Fruit fly (Drosophila melanogaster) whole organism, embryonic: Measurements from ENCODE around the gene Actn.
A peak's percentile ranks its signal among the peaks of the same experiment; 100 is the strongest.

ENCODE experiments used
- Atf-2 ChIP-seq: fragments of 200-800 bp; sonication (Bioruptor generic); optimal IDR thresholded peaks from 2 replicates; lab custom pipeline; 2016; ENCODE audit warnings: missing biosample characterization, missing genetic modification characterization
- Awh ChIP-seq: fragments of 200-800 bp; sonication (Bioruptor generic); IDR thresholded peaks from 2 replicates; pipeline ENCODE4, ENCODE4 v1.3.6; 2022; ENCODE audit warnings: missing biosample characterization, missing genetic modification characterization
- CG11247 ChIP-seq: fragments of 200-800 bp; sonication (Bioruptor generic); IDR thresholded peaks from 2 replicates; pipeline ENCODE4 v1.3.6; 2022; ENCODE audit warnings: missing biosample characterization, missing genetic modification characterization
- CG11695 ChIP-seq: fragments of 200-800 bp; sonication (Bioruptor generic); IDR thresholded peaks from 3 replicates; pipeline ENCODE4 v1.3.6; 2022; ENCODE audit warnings: missing biosample characterization, missing genetic modification characterization
- CG15011 ChIP-seq: fragments of 200-800 bp; sonication (Bioruptor generic); optimal IDR thresholded peaks from 3 replicates; lab custom pipeline; 2018; ENCODE audit warnings: missing biosample characterization, mild to moderate bottlenecking, missing genetic modification characterization
- CG15073 ChIP-seq: fragments of 200-800 bp; sonication (Bioruptor generic); optimal IDR thresholded peaks from 2 replicates; lab custom pipeline; 2016; ENCODE audit warnings: missing biosample characterization, missing genetic modification characterization
- CG15601 ChIP-seq: fragments of 200-800 bp; sonication (Bioruptor generic); optimal IDR thresholded peaks from 3 replicates; lab custom pipeline; 2019; ENCODE audit warnings: missing biosample characterization, mild to moderate bottlenecking, missing genetic modification characterization, moderate library complexity
- CG16863 ChIP-seq: fragments of 200-800 bp; sonication (Bioruptor generic); optimal IDR thresholded peaks from 3 replicates; lab custom pipeline; 2016; ENCODE audit warnings: missing biosample characterization, missing genetic modification characterization
- CG1832 ChIP-seq: fragments of 200-800 bp; sonication (Bioruptor generic); optimal IDR thresholded peaks from 2 replicates; lab custom pipeline; 2017; ENCODE audit warnings: missing biosample characterization, mild to moderate bottlenecking, missing genetic modification characterization, inconsistent platforms
- CG2129 ChIP-seq: fragments of 200-800 bp; sonication (Bioruptor generic); IDR thresholded peaks from 2 replicates; pipeline ENCODE4 v1.3.6; 2022; ENCODE audit warnings: missing biosample characterization, missing genetic modification characterization; ENCODE audit not compliant: partially characterized antibody
- CG2889 ChIP-seq: fragments of 200-800 bp; sonication (Bioruptor generic); IDR thresholded peaks from 3 replicates; pipeline ENCODE4 v1.3.6; 2022; ENCODE audit warnings: missing biosample characterization, missing genetic modification characterization
- CG31388 ChIP-seq: fragments of 200-800 bp; sonication (Bioruptor generic); optimal IDR thresholded peaks from 2 replicates; lab custom pipeline; 2016; ENCODE audit warnings: missing biosample characterization, missing genetic modification characterization
- CG32767 ChIP-seq: fragments of 200-800 bp; sonication (Bioruptor generic); IDR thresholded peaks from 2 replicates; pipeline ENCODE4 v1.3.6; 2022; ENCODE audit warnings: missing biosample characterization, missing genetic modification characterization
- CG4360 ChIP-seq: fragments of 200-800 bp; sonication (Bioruptor generic); IDR thresholded peaks from 2 replicates; pipeline ENCODE4 v1.3.6; 2022; ENCODE audit warnings: missing biosample characterization, missing genetic modification characterization
- CG4820 ChIP-seq: fragments of 200-800 bp; sonication (Bioruptor generic); optimal IDR thresholded peaks from 3 replicates; lab custom pipeline; 2016; ENCODE audit warnings: missing biosample characterization, missing genetic modification characterization
- CG5245 ChIP-seq: fragments of 200-800 bp; sonication (Bioruptor generic); optimal IDR thresholded peaks from 3 replicates; lab custom pipeline; 2016; ENCODE audit warnings: missing biosample characterization, missing genetic modification characterization
- CG6254 ChIP-seq: fragments of 200-800 bp; sonication (Bioruptor generic); optimal IDR thresholded peaks from 3 replicates; lab custom pipeline; 2017; ENCODE audit warnings: mild to moderate bottlenecking, missing biosample characterization, missing genetic modification reagents, missing genetic modification characterization
- CG6683 ChIP-seq: fragments of 200-800 bp; sonication (Bioruptor generic); optimal IDR thresholded peaks from 2 replicates; lab custom pipeline; 2017; ENCODE audit warnings: missing biosample characterization, mild to moderate bottlenecking, missing genetic modification characterization, missing genetic modification reagents
- CG7271 ChIP-seq: fragments of 200-800 bp; sonication (Bioruptor generic); optimal IDR thresholded peaks from 2 replicates; lab custom pipeline; 2018; ENCODE audit warnings: missing biosample characterization, mild to moderate bottlenecking, missing genetic modification characterization, moderate library complexity
- CG9609 ChIP-seq: fragments of 200-800 bp; sonication (Bioruptor generic); optimal IDR thresholded peaks from 3 replicates; lab custom pipeline; 2016; ENCODE audit warnings: missing biosample characterization, missing genetic modification characterization
- CHES-1-like ChIP-seq: fragments of 200-800 bp; sonication (Bioruptor generic); optimal IDR thresholded peaks from 2 replicates; lab custom pipeline; 2016; ENCODE audit warnings: missing biosample characterization, missing genetic modification characterization
- CoRest ChIP-seq: fragments of 200-800 bp; sonication (Bioruptor generic); optimal IDR thresholded peaks from 3 replicates; lab custom pipeline; 2018; ENCODE audit warnings: missing biosample characterization, mild to moderate bottlenecking, missing genetic modification characterization, moderate library complexity
- ERR ChIP-seq: fragments of 200-800 bp; sonication (Bioruptor generic); optimal IDR thresholded peaks from 2 replicates; lab custom pipeline; 2016; ENCODE audit warnings: missing biosample characterization, missing genetic modification characterization
- H2.0 ChIP-seq: fragments of 200-800 bp; sonication (Bioruptor generic); IDR thresholded peaks from 2 replicates; pipeline ENCODE4 v1.3.6; 2022; ENCODE audit warnings: missing biosample characterization, missing genetic modification characterization
- HHEX ChIP-seq: fragments of 200-800 bp; sonication (Bioruptor generic); optimal IDR thresholded peaks from 3 replicates; lab custom pipeline; 2017; ENCODE audit warnings: missing biosample characterization, mild to moderate bottlenecking, missing genetic modification characterization, missing genetic modification reagents
- NFAT ChIP-seq: fragments of 200-800 bp; sonication (Bioruptor generic); IDR thresholded peaks from 2 replicates; pipeline ENCODE4 v1.3.6; 2022; ENCODE audit warnings: missing biosample characterization, missing genetic modification characterization
- Rx ChIP-seq: fragments of 200-800 bp; sonication (Bioruptor generic); IDR thresholded peaks from 2 replicates; pipeline ENCODE4 v1.3.6; 2022; ENCODE audit warnings: missing biosample characterization, missing genetic modification characterization
- Scr ChIP-seq: fragments of 200-800 bp; sonication (Bioruptor generic); IDR thresholded peaks from 2 replicates; pipeline ENCODE4 v1.3.6; 2022; ENCODE audit warnings: missing biosample characterization, missing genetic modification characterization; ENCODE audit not compliant: partially characterized antibody
- YL-1 ChIP-seq: fragments of 200-800 bp; sonication (Bioruptor generic); optimal IDR thresholded peaks from 3 replicates; lab custom pipeline; 2017; ENCODE audit warnings: missing biosample characterization, mild to moderate bottlenecking, missing genetic modification characterization
- bowl ChIP-seq: fragments of 200-800 bp; sonication (Bioruptor generic); IDR thresholded peaks from 2 replicates; pipeline ENCODE4 v1.3.6; 2022; ENCODE audit warnings: missing biosample characterization, missing genetic modification characterization
- cas ChIP-seq: fragments of 200-800 bp; sonication (Bioruptor generic); IDR thresholded peaks from 2 replicates; pipeline ENCODE4 v1.3.6; 2022; ENCODE audit warnings: missing biosample characterization, missing genetic modification characterization
- caup ChIP-seq: fragments of 200-800 bp; sonication (Bioruptor generic); optimal IDR thresholded peaks from 3 replicates; lab custom pipeline; 2017; ENCODE audit warnings: missing biosample characterization, mild to moderate bottlenecking, missing genetic modification characterization, moderate library complexity; ENCODE audit not compliant: severe bottlenecking
- dm ChIP-seq: fragments of 200-800 bp; sonication (Bioruptor generic); optimal IDR thresholded peaks from 3 replicates; lab custom pipeline; 2016; ENCODE audit warnings: missing biosample characterization, missing genetic modification characterization
- ewg ChIP-seq: fragments of 200-800 bp; sonication (Bioruptor generic); optimal IDR thresholded peaks from 3 replicates; lab custom pipeline; 2017; ENCODE audit warnings: mild to moderate bottlenecking, missing biosample characterization, missing genetic modification reagents, missing genetic modification characterization
- fd96Cb ChIP-seq: fragments of 200-800 bp; sonication (Bioruptor generic); optimal IDR thresholded peaks from 2 replicates; lab custom pipeline; 2018; ENCODE audit warnings: missing biosample characterization, mild to moderate bottlenecking, missing genetic modification characterization, moderate library complexity
- h ChIP-seq: fragments of >200 bp; optimal IDR thresholded peaks from 2 replicates; lab custom pipeline; 2017
- hb ChIP-seq: fragments of 200-800 bp; sonication (Bioruptor generic); IDR thresholded peaks from 3 replicates; pipeline ENCODE4 v1.3.6; 2022; ENCODE audit warnings: missing biosample characterization, missing genetic modification characterization; ENCODE audit not compliant: partially characterized antibody
- hth ChIP-seq: fragments of >200 bp; optimal IDR thresholded peaks from 2 replicates; lab custom pipeline; 2017; ENCODE audit warnings: inconsistent platforms
- jing ChIP-seq: fragments of 200-800 bp; sonication (Bioruptor generic); optimal IDR thresholded peaks from 2 replicates; lab custom pipeline; 2018; ENCODE audit warnings: missing biosample characterization, mild to moderate bottlenecking, missing genetic modification characterization
- jumu ChIP-seq: fragments of 200-800 bp; sonication (Bioruptor generic); optimal IDR thresholded peaks from 3 replicates; lab custom pipeline; 2016; ENCODE audit warnings: missing biosample characterization, missing genetic modification characterization
- lilli ChIP-seq: fragments of 200-800 bp; sonication (Bioruptor generic); optimal IDR thresholded peaks from 3 replicates; lab custom pipeline; 2016; ENCODE audit warnings: missing biosample characterization, missing genetic modification characterization
- oc ChIP-seq: fragments of 200-800 bp; sonication (Bioruptor generic); optimal IDR thresholded peaks from 2 replicates; lab custom pipeline; 2018; ENCODE audit warnings: missing biosample characterization, mild to moderate bottlenecking, missing genetic modification characterization, moderate library complexity
- ranshi ChIP-seq: fragments of 200-800 bp; sonication (Bioruptor generic); IDR thresholded peaks from 2 replicates; pipeline ENCODE4 v1.3.6; 2022; ENCODE audit warnings: missing biosample characterization, missing genetic modification characterization
- sd ChIP-seq: fragments of 200-800 bp; sonication (Bioruptor generic); optimal IDR thresholded peaks from 3 replicates; lab custom pipeline; 2018; ENCODE audit warnings: missing biosample characterization, mild to moderate bottlenecking, missing genetic modification characterization, moderate library complexity
- sens-2 ChIP-seq: fragments of 200-800 bp; sonication (Bioruptor generic); IDR thresholded peaks from 2 replicates; pipeline ENCODE4 v1.3.6; 2022; ENCODE audit warnings: missing biosample characterization, missing genetic modification characterization
- slp2 ChIP-seq: fragments of 200-800 bp; sonication (Bioruptor generic); optimal IDR thresholded peaks from 2 replicates; lab custom pipeline; 2016; ENCODE audit warnings: missing biosample characterization, missing genetic modification characterization
- tin ChIP-seq: fragments of 200-800 bp; sonication (Bioruptor generic); optimal IDR thresholded peaks from 3 replicates; lab custom pipeline; 2016; ENCODE audit warnings: missing biosample characterization, missing genetic modification characterization
- unc-4 ChIP-seq: fragments of 200-800 bp; sonication (Bioruptor generic); IDR thresholded peaks from 2 replicates; pipeline ENCODE4 v1.3.6; 2022; ENCODE audit warnings: missing biosample characterization, missing genetic modification characterization; ENCODE audit not compliant: partially characterized antibody
- wdn ChIP-seq: fragments of 200-800 bp; sonication (Bioruptor generic); IDR thresholded peaks from 2 replicates; pipeline ENCODE4 v1.3.6; 2022; ENCODE audit warnings: missing biosample characterization, missing genetic modification characterization
- wor ChIP-seq: fragments of 200-800 bp; sonication (Bioruptor generic); IDR thresholded peaks from 2 replicates; pipeline ENCODE4 v1.3.6; 2022; ENCODE audit warnings: missing biosample characterization, missing genetic modification characterization
- zf30C ChIP-seq: fragments of 200-800 bp; sonication (Bioruptor generic); optimal IDR thresholded peaks from 3 replicates; lab custom pipeline; 2018; ENCODE audit warnings: missing biosample characterization, mild to moderate bottlenecking, missing genetic modification characterization

Actn gene

dm6 chrX:2080367-2080927 lies 38.3 kb upstream of the Actn start, which contains the start of the genes CG16903 and Unc-76 (continued):
- TF ChIP-seq CHES-1-like (peak; percentile 66), YL-1 (GFP tag; lab: Kevin White, UChicago) (peak; percentile 73), sd (tag; lab: Kevin White, UChicago) (peak; percentile 48), ewg (GFP tag; lab: Kevin White, UChicago) (peak; percentile 18), CG2889 (GFP tag; lab: Robert Waterston, UW) (no peak), bowl (GFP tag; lab: Robert Waterston, UW) (0 out of 2 replicates have a peak, but pooled peaks have one; percentile 39), caup (GFP tag; lab: Kevin White, UChicago) (peak; percentile 57), tin (GFP tag; lab: Kevin White, UChicago) (no peak), lilli (GFP tag; lab: Kevin White, UChicago) (peak; percentile 41), CG16863 (GFP tag; lab: Kevin White, UChicago) (no peak), CG6683 (no peak), zf30C (GFP tag; lab: Kevin White, UChicago) (no peak), CG4820 (GFP tag; lab: Kevin White, UChicago) (no peak), NFAT (GFP tag; lab: Robert Waterston, UW) (peak; percentile 24; the same call in 1 of the 2 replicates), jing (GFP tag; lab: Kevin White, UChicago) (no peak), CG32767 (GFP tag; lab: Robert Waterston, UW) (no peak), CG4360 (GFP tag; lab: Robert Waterston, UW) (no peak), CG6254 (GFP tag; lab: Kevin White, UChicago) (peak; percentile 7), CG9609 (GFP tag; lab: Kevin White, UChicago) (peak; percentile 35), hb (GFP tag; lab: Robert Waterston, UW) (no peak), ERR (no peak), unc-4 (GFP tag; lab: Robert Waterston, UW) (peak; percentile 55; the same call in 1 of the 2 replicates), Rx (GFP tag; lab: Robert Waterston, UW) (no peak), CG15011 (no peak), CG5245 (GFP tag; lab: Kevin White, UChicago) (no peak), CG7271 (peak; percentile 20), H2.0 (GFP tag; lab: Robert Waterston, UW) (no peak), CG11695 (GFP tag; lab: Robert Waterston, UW) (no peak), CG31388 (no peak), CG11247 (no peak), sens-2 (GFP tag; lab: Robert Waterston, UW) (no peak), Awh (GFP tag; lab: Robert Waterston, UW) (no peak), Scr (GFP tag; lab: Robert Waterston, UW) (peak; percentile 39), h (lab: Kevin White, UChicago) (no peak), HHEX (GFP tag; lab: Kevin White, UChicago) (peak; percentile 26), CG2129 (GFP tag; lab: Robert Waterston, UW) (no peak), oc (tag; lab: Kevin White, UChicago) (peak; percentile 16), cas (GFP tag; lab: Robert Waterston, UW) (no peak), CG15073 (GFP tag; lab: Kevin White, UChicago) (no peak), fd96Cb (tag; lab: Kevin White, UChicago) (no peak), slp2 (no peak), dm (GFP tag; lab: Kevin White, UChicago) (peak; percentile 60), ranshi (GFP tag; lab: Robert Waterston, UW) (no peak), wor (GFP tag; lab: Robert Waterston, UW) (no peak), CoRest (tag; lab: Kevin White, UChicago) (peak; percentile 46), hth (no peak), wdn (GFP tag; lab: Robert Waterston, UW) (no peak), CG1832 (GFP tag; lab: Kevin White, UChicago) (no peak), Atf-2 (no peak), jumu (GFP tag; lab: Kevin White, UChicago) (peak; percentile 14), CG15601 (peak; percentile 78)
